Worm (Caenorhabditis elegans): ENCODE measurements around the gene rnf-5.
A peak's percentile ranks its signal among the peaks of the same experiment; 100 is the strongest.

The rnf-5 gene

DNA sequence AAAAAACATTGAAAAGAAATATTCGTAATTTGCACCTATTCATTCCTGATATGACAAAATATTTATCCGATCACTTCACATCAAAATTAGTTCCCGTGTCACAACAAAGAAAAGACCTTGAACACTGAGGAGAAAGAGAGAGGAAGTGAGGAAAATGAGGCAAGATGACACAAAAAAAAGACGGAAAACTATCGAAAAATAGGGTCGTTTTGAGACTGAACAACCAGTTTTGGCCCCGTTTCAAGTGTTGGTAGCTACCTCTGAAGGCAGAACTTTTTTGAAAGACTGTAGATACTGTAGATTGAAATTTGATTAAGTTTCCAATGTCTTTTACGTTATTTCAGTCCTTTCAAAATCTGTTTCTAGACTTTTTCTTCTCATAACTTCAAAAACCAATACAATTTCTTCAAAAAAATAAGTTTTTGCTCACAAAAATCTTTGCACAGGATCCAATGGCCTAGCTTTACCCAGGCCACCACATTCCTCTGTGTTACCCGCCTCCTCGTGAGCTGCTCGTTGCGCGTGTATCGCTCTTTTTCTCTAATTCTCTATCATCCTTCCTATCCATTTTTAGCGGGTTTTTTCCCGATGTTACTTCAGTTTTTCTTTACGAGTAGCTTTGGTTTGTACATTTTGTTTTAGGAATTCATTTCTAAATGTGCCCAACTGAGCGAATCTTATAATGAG is 29.8 kb upstream of the rnf-5 start:
- TF ChIP-seq hlh-11 (tag; optimal IDR thresholded peaks at IDR 0.05) (peak; percentile 25), Y48G9A.11 (GFP tag; IDR thresholded peaks at IDR 0.05) (peak; percentile 52; the same call in 1 of the 2 replicates), hif-1 (tag; optimal IDR thresholded peaks at IDR 0.05) (peak in 1 of 2 experiments; percentile 67), mes-2 (tag; optimal IDR thresholded peaks at IDR 0.05; ENCODE audit: poor library complexity, severe bottlenecking) (peak; percentile 86), dpl-1 (GFP tag; optimal IDR thresholded peaks at IDR 0.05) (peak; percentile 42), D1046.2 (GFP tag; IDR thresholded peaks at IDR 0.05) (no peak), mxl-3 (GFP tag; optimal IDR thresholded peaks at IDR 0.05) (peak; percentile 38), lsy-2 (tag; optimal IDR thresholded peaks at IDR 0.05) (peak; percentile 49 to 82), mep-1 (tag; optimal IDR thresholded peaks at IDR 0.05) (peak; percentile 65), hlh-30 (tag; optimal IDR thresholded peaks at IDR 0.05; ENCODE audit: insufficient read depth) (peak; percentile 95), aha-1 (tag) (peak; percentile 87), mdl-1 (tag; optimal IDR thresholded peaks at IDR 0.05) (peak; percentile 80 to 91), Y75B8A.6 (GFP tag; IDR thresholded peaks at IDR 0.05) (no peak), nhr-6 (tag; optimal IDR thresholded peaks at IDR 0.05) (peak; percentile 45), rbr-2 (tag; optimal IDR thresholded peaks at IDR 0.05) (peak; percentile 45), lin-38 (GFP tag; IDR thresholded peaks at IDR 0.05) (peak; percentile 30; the same call in 1 of the 2 replicates), ztf-11 (tag; optimal IDR thresholded peaks at IDR 0.05) (no peak), hmg-1.1 (GFP tag; IDR thresholded peaks at IDR 0.05) (peak; percentile 68), unc-130 (GFP tag; optimal IDR thresholded peaks at IDR 0.05) (peak; percentile 45), vab-7 (GFP tag; IDR thresholded peaks at IDR 0.05) (no peak), ceh-82 (tag; optimal IDR thresholded peaks at IDR 0.05) (no peak), fkh-10 (GFP tag; optimal IDR thresholded peaks at IDR 0.05) (peak; percentile 12), dmd-6 (GFP tag; IDR thresholded peaks at IDR 0.05) (0 out of 2 replicates have a peak, but pooled peaks have one; percentile 9)

DNA sequence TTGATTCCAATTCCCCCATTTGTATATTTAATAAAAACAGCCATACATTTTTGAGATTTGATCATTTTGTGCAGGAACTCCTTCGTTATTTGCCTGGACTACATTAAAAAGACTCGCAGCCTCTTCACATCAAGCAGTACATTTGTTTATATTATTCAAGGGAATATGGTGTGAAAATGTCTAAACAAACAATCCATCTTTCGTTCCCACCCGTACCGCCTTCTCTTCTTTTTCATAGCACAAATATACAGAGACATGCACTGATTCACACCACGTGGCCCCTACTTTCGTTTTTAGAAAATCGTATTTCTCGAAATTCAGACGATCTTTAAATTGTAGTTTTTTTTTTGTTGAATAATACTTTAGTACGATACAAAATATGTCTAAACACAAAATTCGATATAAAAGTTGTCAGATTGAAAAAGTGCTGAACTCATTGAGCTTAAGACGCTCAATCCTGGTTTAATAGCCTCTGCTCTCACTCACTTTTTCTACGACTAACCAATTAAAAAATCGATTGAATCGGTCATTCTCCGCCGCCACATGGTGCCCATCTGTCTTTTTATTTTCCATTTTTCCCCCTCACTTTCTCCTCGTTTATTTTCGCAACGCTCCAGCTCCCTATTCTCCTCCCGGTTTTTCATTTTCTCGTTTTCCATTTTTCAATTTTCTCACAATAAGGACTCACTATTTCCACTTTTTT is 28.8 kb upstream of the rnf-5 start:
- TF ChIP-seq mdt-29 (GFP tag; IDR thresholded peaks at IDR 0.05) (0 out of 2 replicates have a peak, but pooled peaks have one; percentile 51), dve-1 (tag; optimal IDR thresholded peaks at IDR 0.05; ENCODE audit: insufficient read depth) (peak; percentile 88), aly-2 (tag; optimal IDR thresholded peaks at IDR 0.05) (no peak), dpl-1 (GFP tag; optimal IDR thresholded peaks at IDR 0.05) (no peak), hlh-30 (tag; optimal IDR thresholded peaks at IDR 0.05; ENCODE audit: insufficient read depth) (peak; percentile 37), daf-8 (GFP tag; IDR thresholded peaks at IDR 0.05) (no peak), cey-2 (tag; optimal IDR thresholded peaks at IDR 0.05; ENCODE audit: borderline replicate concordance, insufficient read depth) (no peak), spr-1 (tag; optimal IDR thresholded peaks at IDR 0.05) (peak; percentile 48), aha-1 (tag) (peak; percentile 99), tra-1 (GFP tag; IDR thresholded peaks at IDR 0.05) (0 out of 2 replicates have a peak, but pooled peaks have one; percentile 36), snpc-4 (tag; optimal IDR thresholded peaks at IDR 0.05) (no peak), gei-8 (GFP tag; optimal IDR thresholded peaks at IDR 0.05) (peak; percentile 15), madf-9 (GFP tag; conservative IDR thresholded peaks at IDR 0.05) (0 out of 2 replicates have a peak, but pooled peaks have one; percentile 16), nhr-76 (tag; optimal IDR thresholded peaks at IDR 0.05) (peak; percentile 16), snpc-1.2 (GFP tag; IDR thresholded peaks at IDR 0.05) (peak; percentile 71), mxl-2 (GFP tag; conservative IDR thresholded peaks at IDR 0.05) (no peak), fos-1 (tag; optimal IDR thresholded peaks at IDR 0.05) (no peak), mes-2 (tag; optimal IDR thresholded peaks at IDR 0.05; ENCODE audit: poor library complexity, severe bottlenecking) (peak; percentile 80), spr-3 (GFP tag; optimal IDR thresholded peaks at IDR 0.05) (peak; percentile 72), lim-7 (GFP tag; IDR thresholded peaks at IDR 0.05) (no peak), nhr-102 (tag; optimal IDR thresholded peaks at IDR 0.05) (peak; percentile 90), hmg-1.1 (GFP tag; IDR thresholded peaks at IDR 0.05) (peak; percentile 52), lin-29 (GFP tag; IDR thresholded peaks at IDR 0.05) (no peak), rbr-2 (tag; optimal IDR thresholded peaks at IDR 0.05) (peak; percentile 43), lin-39 (tag; optimal IDR thresholded peaks at IDR 0.05) (no peak), vab-7 (GFP tag; IDR thresholded peaks at IDR 0.05) (no peak), jun-1 (tag; optimal IDR thresholded peaks at IDR 0.05) (peak; percentile 63), T26A8.4 (GFP tag; IDR thresholded peaks at IDR 0.05) (peak; percentile 97), duxl-1 (tag; optimal IDR thresholded peaks at IDR 0.05; ENCODE audit: poor library complexity) (peak; percentile 42), lir-3 (tag; optimal IDR thresholded peaks at IDR 0.05) (no peak)

Measured in whole organism, L4 larva.